Worm (Caenorhabditis elegans) whole organism, L3 larva: ENCODE results near the gene F22H10.2.

Source experiments
- ama-1 ChIP-seq: fragments of 150-350 bp; optimal IDR thresholded peaks from 2 replicates; lab custom pipeline; 2018
- fkh-10 ChIP-seq: sonication (generic microtip); optimal IDR thresholded peaks from 2 replicates; lab custom pipeline; 2017; ENCODE audit warnings: missing biosample characterization, missing genetic modification reagents, missing genetic modification characterization
- lsy-12 ChIP-seq: sonication (generic microtip); optimal IDR thresholded peaks from 2 replicates; lab custom pipeline; 2016; ENCODE audit warnings: mild to moderate bottlenecking, missing genetic modification characterization, missing compliant biosample characterization
- skn-1 ChIP-seq: fragments of 150-350 bp; optimal IDR thresholded peaks from 2 replicates; lab custom pipeline; 2014; ENCODE audit warnings: missing biosample characterization, missing genetic modification characterization
- zag-1 ChIP-seq: fragments of 150-350 bp; optimal IDR thresholded peaks from 2 replicates; lab custom pipeline; 2014; ENCODE audit warnings: missing biosample characterization, missing genetic modification characterization

DNA sequence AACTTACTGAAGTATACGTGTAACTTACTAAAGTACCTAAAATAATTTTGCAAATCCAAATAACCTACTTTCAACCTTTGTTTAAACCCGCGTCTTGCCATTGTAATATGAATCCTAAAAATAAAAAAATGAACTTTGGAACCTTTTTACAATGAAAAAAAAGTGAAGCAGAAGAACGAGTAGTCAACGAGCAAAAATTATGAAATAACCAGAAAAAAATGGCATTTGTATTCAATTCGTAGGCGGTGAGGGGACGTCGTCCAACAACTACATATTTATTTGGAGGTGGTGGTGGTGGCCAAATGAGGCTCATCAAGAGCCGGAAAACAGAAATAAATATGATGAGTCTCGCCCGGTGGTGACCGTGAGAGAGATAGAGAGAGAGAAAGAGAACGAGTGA is 16.6 kb upstream of the F22H10.2 start, which contains the start of gene F43B10.1:
- no peak for TF ChIP-seq skn-1 (tag; lab: Kevin White, UChicago)
- TF ChIP-seq fkh-10, result no peak
- no peak for TF ChIP-seq zag-1 (tag; lab: Kevin White, UChicago)
- TF ChIP-seq ama-1 (lab: Kevin White, UChicago), result no peak
- no peak for TF ChIP-seq lsy-12
